Fruit fly (Drosophila melanogaster) whole organism, adult: ENCODE measurements around the gene CG10492.
A peak's percentile ranks its signal among the peaks of the same experiment; 100 is the strongest.

Experiments
- CG11617 ChIP-seq: fragments of 200-800 bp; sonication (Bioruptor generic); optimal IDR thresholded peaks from 2 replicates; lab custom pipeline; 2017; ENCODE audit warnings: mild to moderate bottlenecking, missing biosample characterization, missing genetic modification reagents, missing genetic modification characterization
- CG12768 ChIP-seq: fragments of 200-800 bp; sonication (Bioruptor generic); optimal IDR thresholded peaks from 2 replicates; lab custom pipeline; 2017; ENCODE audit warnings: missing biosample characterization, missing genetic modification characterization, mild to moderate bottlenecking, moderate library complexity, missing genetic modification reagents
- CG14711 ChIP-seq: fragments of 200-800 bp; sonication (Bioruptor generic); optimal IDR thresholded peaks from 2 replicates; lab custom pipeline; 2018; ENCODE audit warnings: missing biosample characterization, mild to moderate bottlenecking, missing genetic modification characterization, moderate library complexity
- CG1620 ChIP-seq: fragments of 200-800 bp; sonication (Bioruptor generic); optimal IDR thresholded peaks from 2 replicates; lab custom pipeline; 2016; ENCODE audit warnings: missing biosample characterization, missing genetic modification characterization
- CG33017 ChIP-seq: fragments of 200-800 bp; sonication (Bioruptor generic); optimal IDR thresholded peaks from 2 replicates; lab custom pipeline; 2018; ENCODE audit warnings: missing biosample characterization, mild to moderate bottlenecking, missing genetic modification characterization, moderate library complexity
- CG5204 ChIP-seq: fragments of 200-800 bp; sonication (Bioruptor generic); optimal IDR thresholded peaks from 2 replicates; lab custom pipeline; 2016; ENCODE audit warnings: missing biosample characterization, missing genetic modification characterization
- CG7045 ChIP-seq: fragments of 200-800 bp; sonication (Bioruptor generic); optimal IDR thresholded peaks from 2 replicates; lab custom pipeline; 2017; ENCODE audit warnings: missing biosample characterization, mild to moderate bottlenecking, missing genetic modification characterization
- CG7101 ChIP-seq: fragments of 200-800 bp; sonication (Bioruptor generic); optimal IDR thresholded peaks from 2 replicates; lab custom pipeline; 2018; ENCODE audit warnings: missing biosample characterization, mild to moderate bottlenecking, missing genetic modification characterization, moderate library complexity
- Clk ChIP-seq: fragments of 200-800 bp; sonication (Bioruptor generic); optimal IDR thresholded peaks from 2 replicates; lab custom pipeline; 2017; ENCODE audit warnings: missing biosample characterization, missing genetic modification characterization
- Crg-1 ChIP-seq: fragments of 200-800 bp; sonication (Bioruptor generic); optimal IDR thresholded peaks from 2 replicates; lab custom pipeline; 2016; ENCODE audit warnings: missing biosample characterization, missing genetic modification characterization
- Hr96 ChIP-seq: fragments of 200-800 bp; sonication (Bioruptor generic); optimal IDR thresholded peaks from 2 replicates; lab custom pipeline; 2016; ENCODE audit warnings: missing biosample characterization, missing genetic modification characterization
- Mnt ChIP-seq: fragments of 200-800 bp; sonication (Bioruptor generic); optimal IDR thresholded peaks from 2 replicates; lab custom pipeline; 2016; ENCODE audit warnings: missing biosample characterization, mild to moderate bottlenecking, missing genetic modification characterization
- bab1 ChIP-seq: fragments of 200-800 bp; sonication (Bioruptor generic); optimal IDR thresholded peaks from 3 replicates; lab custom pipeline; 2019; ENCODE audit warnings: missing biosample characterization, mild to moderate bottlenecking, missing genetic modification characterization, moderate library complexity
- cic ChIP-seq: fragments of 200-800 bp; sonication (Bioruptor generic); optimal IDR thresholded peaks from 2 replicates; lab custom pipeline; 2017; ENCODE audit warnings: missing biosample characterization, mild to moderate bottlenecking, missing genetic modification characterization, moderate library complexity
- cnc ChIP-seq, 2 experiments: fragments of >200 bp; optimal IDR thresholded peaks; 2 replicates each; lab custom pipeline; 2017
- kay ChIP-seq: fragments of 200-800 bp; sonication (Bioruptor generic); peaks from one replicate; lab custom pipeline; 2016; ENCODE audit warnings: missing biosample characterization, missing genetic modification characterization, borderline replicate concordance
- ovo ChIP-seq: fragments of 200-800 bp; sonication (Bioruptor generic); optimal IDR thresholded peaks from 2 replicates; lab custom pipeline; 2016; ENCODE audit warnings: missing biosample characterization, missing genetic modification characterization
- pad ChIP-seq: fragments of 200-800 bp; sonication (Bioruptor generic); optimal IDR thresholded peaks from 3 replicates; lab custom pipeline; 2017; ENCODE audit warnings: missing biosample characterization, missing genetic modification characterization, mild to moderate bottlenecking, moderate library complexity, missing genetic modification reagents
- tj ChIP-seq: fragments of 200-800 bp; sonication (Bioruptor generic); optimal IDR thresholded peaks from 3 replicates; lab custom pipeline; 2017; ENCODE audit warnings: missing biosample characterization, mild to moderate bottlenecking, missing genetic modification characterization, moderate library complexity
- toe ChIP-seq: fragments of 200-800 bp; sonication (Bioruptor generic); optimal IDR thresholded peaks from 2 replicates; lab custom pipeline; 2016; ENCODE audit warnings: missing biosample characterization, missing genetic modification characterization

Gene CG10492

dm6 chr2L:19096361-19096760 lies 42.5 kb downstream of the CG10492 start:
- TF ChIP-seq CG33017 (tag; lab: Kevin White, UChicago) (no peak), Clk (GFP tag; lab: Kevin White, UChicago) (no peak), CG1620 (GFP tag; lab: Kevin White, UChicago) (no peak), CG7045 (no peak), bab1 (no peak), toe (GFP tag; lab: Kevin White, UChicago) (no peak), Crg-1 (GFP tag; lab: Kevin White, UChicago) (no peak), CG11617 (GFP tag; lab: Kevin White, UChicago) (no peak), Hr96 (GFP tag; lab: Kevin White, UChicago) (no peak), CG5204 (GFP tag; lab: Kevin White, UChicago) (no peak), tj (GFP tag; lab: Kevin White, UChicago) (no peak), cic (GFP tag; lab: Kevin White, UChicago) (no peak), cnc (optimal IDR thresholded peaks at IDR 0.05; lab: Kevin White, UChicago) (no peak), CG12768 (no peak), CG7101 (tag; lab: Kevin White, UChicago) (no peak), kay (GFP tag; lab: Kevin White, UChicago) (no peak)

dm6 chr2L:19097374-19097773 lies 43.5 kb downstream of the CG10492 start:
- TF ChIP-seq toe (GFP tag; lab: Kevin White, UChicago) (no peak), CG1620 (GFP tag; lab: Kevin White, UChicago) (no peak), Crg-1 (GFP tag; lab: Kevin White, UChicago) (no peak), tj (GFP tag; lab: Kevin White, UChicago) (no peak), cnc (optimal IDR thresholded peaks at IDR 0.05; lab: Kevin White, UChicago) (no peak), CG33017 (tag; lab: Kevin White, UChicago) (no peak), Mnt (GFP tag; lab: Kevin White, UChicago) (no peak), CG7101 (tag; lab: Kevin White, UChicago) (no peak), Hr96 (GFP tag; lab: Kevin White, UChicago) (no peak), CG12768 (no peak), cic (GFP tag; lab: Kevin White, UChicago) (no peak), Clk (GFP tag; lab: Kevin White, UChicago) (no peak), CG7045 (no peak), kay (GFP tag; lab: Kevin White, UChicago) (no peak), ovo (no peak), CG5204 (GFP tag; lab: Kevin White, UChicago) (no peak), CG11617 (GFP tag; lab: Kevin White, UChicago) (no peak), bab1 (no peak), pad (GFP tag; lab: Kevin White, UChicago) (no peak), CG14711 (tag; lab: Kevin White, UChicago) (no peak)

- TF ChIP-seq CG11617 (GFP tag; lab: Kevin White, UChicago) (no peak), cic (GFP tag; lab: Kevin White, UChicago) (peak; percentile 58)
Measured at dm6 chr2L:19098668-19099067, 44.8 kb downstream of the CG10492 start.

- no peak for TF ChIP-seq Crg-1 (GFP tag; lab: Kevin White, UChicago)
Measured at dm6 chr2L:19101744-19102143, 47.9 kb downstream of the CG10492 start, which contains the start of the genes CG17344 and CG43731. TSS of gene CG17344 (plus strand) at chr2L:19102044. TSS of gene CG43731 (plus strand) at chr2L:19102044.

- TF ChIP-seq tj (GFP tag; lab: Kevin White, UChicago) = no peak
- TF ChIP-seq bab1 = no peak
- TF ChIP-seq CG7101 (tag; lab: Kevin White, UChicago) = no peak
- no peak for TF ChIP-seq kay (GFP tag; lab: Kevin White, UChicago)
- TF ChIP-seq cic (GFP tag; lab: Kevin White, UChicago) = no peak
- no peak for TF ChIP-seq Mnt (GFP tag; lab: Kevin White, UChicago)
- TF ChIP-seq CG33017 (tag; lab: Kevin White, UChicago) = no peak
Measured at dm6 chr2L:19103176-19103921, 49.5 kb downstream of the CG10492 start.

- TF ChIP-seq Crg-1 (GFP tag; lab: Kevin White, UChicago) (no peak), cic (GFP tag; lab: Kevin White, UChicago) (no peak), bab1 (no peak), CG7101 (tag; lab: Kevin White, UChicago) (no peak), CG11617 (GFP tag; lab: Kevin White, UChicago) (no peak)
Measured at dm6 chr2L:19104383-19104782, 50.5 kb downstream of the CG10492 start.

- TF ChIP-seq Hr96 (GFP tag; lab: Kevin White, UChicago) (no peak), tj (GFP tag; lab: Kevin White, UChicago) (no peak), CG7101 (tag; lab: Kevin White, UChicago) (no peak), ovo (no peak), Crg-1 (GFP tag; lab: Kevin White, UChicago) (no peak), CG1620 (GFP tag; lab: Kevin White, UChicago) (no peak), CG12768 (no peak), cnc (optimal IDR thresholded peaks at IDR 0.05; lab: Kevin White, UChicago) (no peak), kay (GFP tag; lab: Kevin White, UChicago) (no peak), Mnt (GFP tag; lab: Kevin White, UChicago) (no peak), toe (GFP tag; lab: Kevin White, UChicago) (no peak), pad (GFP tag; lab: Kevin White, UChicago) (no peak), CG33017 (tag; lab: Kevin White, UChicago) (no peak)
Measured at dm6 chr2L:19106235-19106634, 52.4 kb downstream of the CG10492 start.
